Fruit fly (Drosophila melanogaster) whole organism, prepupa: ENCODE data around the gene CG9130.

ENCODE experiments used
- Blimp-1 ChIP-seq: fragments of 200-800 bp; sonication (Bioruptor generic); optimal IDR thresholded peaks from 3 replicates; lab custom pipeline; 2017; ENCODE audit warnings: missing biosample characterization, missing genetic modification characterization, mild to moderate bottlenecking, moderate library complexity, missing genetic modification reagents
- CG10669 ChIP-seq: fragments of 200-800 bp; sonication (Bioruptor generic); optimal IDR thresholded peaks from 3 replicates; lab custom pipeline; 2018; ENCODE audit warnings: missing biosample characterization, mild to moderate bottlenecking, missing genetic modification characterization, moderate library complexity
- CG11762 ChIP-seq: fragments of 200-800 bp; sonication (Bioruptor generic); optimal IDR thresholded peaks from 3 replicates; lab custom pipeline; 2016; ENCODE audit warnings: missing biosample characterization, missing genetic modification characterization; ENCODE audit not compliant: insufficient read depth
- CG11902 ChIP-seq: fragments of 200-800 bp; sonication (Bioruptor generic); optimal IDR thresholded peaks from 3 replicates; lab custom pipeline; 2016; ENCODE audit warnings: missing biosample characterization, missing genetic modification characterization
- CG1621 ChIP-seq: fragments of 200-800 bp; sonication (Bioruptor generic); optimal IDR thresholded peaks from 3 replicates; lab custom pipeline; 2018; ENCODE audit warnings: missing biosample characterization, mild to moderate bottlenecking, missing genetic modification characterization
- CG3032 ChIP-seq: fragments of 200-800 bp; optimal IDR thresholded peaks from 2 replicates; lab custom pipeline; 2019; ENCODE audit warnings: missing biosample characterization, mild to moderate bottlenecking, missing genetic modification characterization, moderate library complexity
- CG32006 ChIP-seq: fragments of 200-800 bp; sonication (Bioruptor generic); optimal IDR thresholded peaks from 3 replicates; lab custom pipeline; 2017; ENCODE audit warnings: missing biosample characterization, mild to moderate bottlenecking, missing genetic modification characterization
- CG34406 ChIP-seq: fragments of 200-800 bp; sonication (Bioruptor generic); optimal IDR thresholded peaks from 3 replicates; lab custom pipeline; 2016; ENCODE audit warnings: missing biosample characterization, missing genetic modification characterization
- CG3919 ChIP-seq: fragments of 200-800 bp; sonication (Bioruptor generic); optimal IDR thresholded peaks from 3 replicates; lab custom pipeline; 2016; ENCODE audit warnings: missing biosample characterization, missing genetic modification characterization
- CG4318 ChIP-seq: fragments of 200-800 bp; sonication (Bioruptor generic); optimal IDR thresholded peaks from 3 replicates; lab custom pipeline; 2017; ENCODE audit warnings: missing biosample characterization, mild to moderate bottlenecking, missing genetic modification characterization
- CG6276 ChIP-seq: fragments of 200-800 bp; sonication (Bioruptor generic); optimal IDR thresholded peaks from 2 replicates; lab custom pipeline; 2017; ENCODE audit warnings: missing biosample characterization, mild to moderate bottlenecking, missing genetic modification characterization
- CG6792 ChIP-seq: fragments of 200-800 bp; sonication (Bioruptor generic); optimal IDR thresholded peaks from 3 replicates; lab custom pipeline; 2016; ENCODE audit warnings: missing biosample characterization, missing genetic modification characterization
- CG6808 ChIP-seq: fragments of 200-800 bp; sonication (Bioruptor generic); optimal IDR thresholded peaks from 3 replicates; lab custom pipeline; 2017; ENCODE audit warnings: missing biosample characterization, missing genetic modification characterization, mild to moderate bottlenecking, moderate library complexity, missing genetic modification reagents
- CG6854 ChIP-seq: fragments of 200-800 bp; sonication (Bioruptor generic); optimal IDR thresholded peaks from 2 replicates; lab custom pipeline; 2017; ENCODE audit warnings: missing biosample characterization, mild to moderate bottlenecking, missing genetic modification characterization
- CG7368 ChIP-seq: fragments of 200-800 bp; sonication (Bioruptor generic); optimal IDR thresholded peaks from 3 replicates; lab custom pipeline; 2016; ENCODE audit warnings: missing biosample characterization, missing genetic modification characterization
- CG8119 ChIP-seq: fragments of 200-800 bp; sonication (Bioruptor generic); IDR thresholded peaks from 3 replicates; pipeline ENCODE4 v1.3.6; 2022; ENCODE audit warnings: missing biosample characterization, missing genetic modification characterization
- CG8632 ChIP-seq: fragments of 200-800 bp; sonication (Bioruptor generic); optimal IDR thresholded peaks from 3 replicates; lab custom pipeline; 2016; ENCODE audit warnings: missing biosample characterization, missing genetic modification characterization
- CG9139 ChIP-seq: fragments of 200-800 bp; sonication (Bioruptor generic); optimal IDR thresholded peaks from 3 replicates; lab custom pipeline; 2017; ENCODE audit warnings: missing biosample characterization, mild to moderate bottlenecking, missing genetic modification characterization
- Eip75B ChIP-seq: fragments of 200-800 bp; sonication (Bioruptor generic); optimal IDR thresholded peaks from 3 replicates; lab custom pipeline; 2016; ENCODE audit warnings: missing biosample characterization, missing genetic modification characterization
- Eip78C ChIP-seq: fragments of 200-800 bp; sonication (Bioruptor generic); peaks from one replicate; lab custom pipeline; 2016; ENCODE audit warnings: missing biosample characterization, missing genetic modification characterization
- Eip93F ChIP-seq: fragments of 200-800 bp; sonication (Bioruptor generic); optimal IDR thresholded peaks from 2 replicates; lab custom pipeline; 2016; ENCODE audit warnings: missing biosample characterization, mild to moderate bottlenecking, missing genetic modification characterization
- Ets96B ChIP-seq: fragments of 200-800 bp; optimal IDR thresholded peaks from 2 replicates; lab custom pipeline; 2019; ENCODE audit warnings: missing biosample characterization, mild to moderate bottlenecking, missing genetic modification characterization, moderate library complexity
- Gug ChIP-seq: fragments of 200-800 bp; sonication (Bioruptor generic); IDR thresholded peaks from 2 replicates; pipeline ENCODE4 v1.3.6; 2022; ENCODE audit warnings: missing biosample characterization, missing genetic modification characterization
- Hr4 ChIP-seq: fragments of 200-800 bp; sonication (Bioruptor generic); optimal IDR thresholded peaks from 3 replicates; lab custom pipeline; 2016; ENCODE audit warnings: missing biosample characterization, missing genetic modification characterization
- Lpt ChIP-seq: fragments of 200-800 bp; sonication (Bioruptor generic); optimal IDR thresholded peaks from 3 replicates; lab custom pipeline; 2016; ENCODE audit warnings: missing biosample characterization, missing genetic modification characterization
- OdsH ChIP-seq: fragments of 200-800 bp; sonication (Bioruptor generic); optimal IDR thresholded peaks from 3 replicates; lab custom pipeline; 2016; ENCODE audit warnings: missing biosample characterization, missing genetic modification characterization
- Sox102F ChIP-seq: fragments of 200-800 bp; sonication (Bioruptor generic); optimal IDR thresholded peaks from 2 replicates; lab custom pipeline; 2016; ENCODE audit warnings: missing biosample characterization, mild to moderate bottlenecking, missing genetic modification characterization
- Sox15 ChIP-seq: fragments of 200-800 bp; sonication (Bioruptor generic); optimal IDR thresholded peaks from 3 replicates; lab custom pipeline; 2016; ENCODE audit warnings: missing biosample characterization, missing genetic modification characterization
- achi ChIP-seq: fragments of 200-800 bp; sonication (Bioruptor generic); optimal IDR thresholded peaks from 3 replicates; lab custom pipeline; 2016; ENCODE audit warnings: missing biosample characterization, missing genetic modification characterization
- acj6 ChIP-seq: fragments of 200-800 bp; sonication (Bioruptor generic); optimal IDR thresholded peaks from 3 replicates; lab custom pipeline; 2016; ENCODE audit warnings: missing biosample characterization, missing genetic modification characterization
- dac ChIP-seq: fragments of 200-800 bp; sonication (Bioruptor generic); optimal IDR thresholded peaks from 2 replicates; lab custom pipeline; 2017; ENCODE audit warnings: missing biosample characterization, mild to moderate bottlenecking, missing genetic modification characterization
- eg ChIP-seq: fragments of 200-800 bp; sonication (Bioruptor generic); IDR thresholded peaks from 3 replicates; pipeline ENCODE4 v1.3.6; 2022; ENCODE audit warnings: missing biosample characterization, missing genetic modification characterization
- esn ChIP-seq: fragments of 200-800 bp; sonication (Bioruptor generic); optimal IDR thresholded peaks from 2 replicates; lab custom pipeline; 2016; ENCODE audit warnings: missing biosample characterization, mild to moderate bottlenecking, missing genetic modification characterization, moderate library complexity
- fd85E ChIP-seq: fragments of 200-800 bp; sonication (Bioruptor generic); optimal IDR thresholded peaks from 3 replicates; lab custom pipeline; 2016; ENCODE audit warnings: missing biosample characterization, missing genetic modification characterization
- lz ChIP-seq: fragments of 200-800 bp; sonication (Bioruptor generic); optimal IDR thresholded peaks from 3 replicates; lab custom pipeline; 2016; ENCODE audit warnings: missing biosample characterization, missing genetic modification characterization
- net ChIP-seq: fragments of 200-800 bp; sonication (Bioruptor generic); optimal IDR thresholded peaks from 3 replicates; lab custom pipeline; 2016; ENCODE audit warnings: missing biosample characterization, missing genetic modification characterization
- pdm3 ChIP-seq: fragments of 200-800 bp; sonication (Bioruptor generic); optimal IDR thresholded peaks from 3 replicates; lab custom pipeline; 2016; ENCODE audit warnings: missing biosample characterization, missing genetic modification characterization
- salr ChIP-seq, 2 experiments: fragments of 200-800 bp; sonication (Bioruptor generic); optimal IDR thresholded peaks; 3 replicates each; lab custom pipeline; 2016 to 2018; ENCODE audit warnings: missing biosample characterization in 2 of 2, missing genetic modification characterization in 2 of 2, mild to moderate bottlenecking in 1 of 2
- spab ChIP-seq: fragments of 200-800 bp; sonication (Bioruptor generic); optimal IDR thresholded peaks from 2 replicates; lab custom pipeline; 2017; ENCODE audit warnings: missing biosample characterization, mild to moderate bottlenecking, missing genetic modification characterization, missing genetic modification reagents
- ss ChIP-seq, 2 experiments: fragments of 200-800 bp; sonication (Bioruptor generic); optimal IDR thresholded peaks; 2 replicates in 1 of 2; 3 replicates in 1 of 2; lab custom pipeline; 2017 to 2018; ENCODE audit warnings: mild to moderate bottlenecking in 2 of 2, missing biosample characterization in 2 of 2, missing genetic modification characterization in 2 of 2, moderate library complexity in 1 of 2
- svp ChIP-seq: fragments of 200-800 bp; sonication (Bioruptor generic); peaks from one replicate; lab custom pipeline; 2016; ENCODE audit warnings: missing biosample characterization, missing genetic modification characterization
- vri ChIP-seq: fragments of 200-800 bp; sonication (Bioruptor generic); optimal IDR thresholded peaks from 3 replicates; lab custom pipeline; 2016; ENCODE audit warnings: missing biosample characterization, mild to moderate bottlenecking, missing genetic modification characterization

CG9130 gene

DNA sequence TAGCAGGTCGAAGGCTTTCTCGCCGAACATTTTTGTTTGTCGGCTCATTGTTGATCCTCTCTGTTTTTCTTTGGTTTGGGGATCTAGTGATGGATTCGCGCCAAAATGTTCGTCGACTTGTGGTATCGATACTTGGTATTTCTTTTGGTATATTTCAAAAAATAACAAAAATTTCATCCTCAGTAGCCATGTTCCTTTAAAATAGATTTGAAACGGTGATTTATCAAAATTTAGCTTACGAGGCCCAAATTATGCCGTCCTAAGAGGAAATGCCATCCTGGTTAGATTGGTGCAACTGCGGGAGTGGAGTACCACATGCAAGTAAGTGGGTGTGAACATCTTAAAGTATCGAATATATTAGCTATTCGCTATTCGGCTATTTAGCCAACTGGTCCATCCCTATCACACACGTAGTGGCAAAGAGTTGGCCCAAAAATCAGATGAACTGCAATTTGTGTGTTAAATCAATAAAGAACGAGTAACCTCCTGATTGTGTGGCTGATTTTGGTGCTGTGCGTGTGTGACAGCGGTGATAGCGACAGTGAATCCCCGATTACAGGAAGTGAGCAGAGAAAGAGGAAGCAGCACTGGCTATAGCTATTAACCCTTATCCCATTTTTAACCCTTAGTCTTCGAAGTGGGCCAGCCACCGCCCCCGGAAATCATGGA lies 4.1 kb upstream of the CG9130 start, which contains the start of the genes Psf1 and Sac1 (continued):
- TF ChIP-seq Hr4 (GFP tag; lab: Kevin White, UChicago) (no peak), Blimp-1 (GFP tag; lab: Kevin White, UChicago) (no peak), ss (GFP tag; optimal IDR thresholded peaks at IDR 0.05; lab: Kevin White, UChicago) (no peak), Eip75B (GFP tag; lab: Kevin White, UChicago) (no peak), Eip93F (GFP tag; lab: Kevin White, UChicago) (no peak), fd85E (no peak), CG6792 (GFP tag; lab: Kevin White, UChicago) (no peak), CG11902 (GFP tag; lab: Kevin White, UChicago) (peak; percentile 32)

dm6 chr3L:1250396-1250795 lies 1.4 kb upstream of the CG9130 start, which contains the start of gene Bfc:
Gene Bfc (plus strand): TSS chr3L:1250696.
- TF ChIP-seq achi (GFP tag; lab: Kevin White, UChicago), result no peak
- TF ChIP-seq dac (GFP tag; lab: Kevin White, UChicago), result no peak
- TF ChIP-seq ss (GFP tag; optimal IDR thresholded peaks at IDR 0.05; lab: Kevin White, UChicago), result no peak
- TF ChIP-seq vri (GFP tag; lab: Kevin White, UChicago), result no peak
- no peak for TF ChIP-seq lz (GFP tag; lab: Kevin White, UChicago)
- no peak for TF ChIP-seq Lpt (GFP tag; lab: Kevin White, UChicago)
- no peak for TF ChIP-seq CG8632 (GFP tag; lab: Kevin White, UChicago)
- no peak for TF ChIP-seq fd85E
- no peak for TF ChIP-seq Gug (GFP tag; lab: Robert Waterston, UW)
- TF ChIP-seq OdsH (GFP tag; lab: Kevin White, UChicago), result no peak
- TF ChIP-seq eg (GFP tag; lab: Robert Waterston, UW), result no peak
- TF ChIP-seq CG4318 (GFP tag; lab: Kevin White, UChicago), result no peak
- TF ChIP-seq Eip78C, result no peak
- no peak for TF ChIP-seq CG32006 (GFP tag; lab: Kevin White, UChicago)

- TF ChIP-seq salr (GFP tag; optimal IDR thresholded peaks at IDR 0.05; lab: Kevin White, UChicago), result no peak
- TF ChIP-seq CG34406 (GFP tag; lab: Kevin White, UChicago), result no peak
- TF ChIP-seq svp, result no peak
- TF ChIP-seq ss (GFP tag; optimal IDR thresholded peaks at IDR 0.05; lab: Kevin White, UChicago), result peak in 1 of 2 experiments; percentile 28
- TF ChIP-seq CG4318 (GFP tag; lab: Kevin White, UChicago), result no peak
- TF ChIP-seq Sox15 (GFP tag; lab: Kevin White, UChicago), result no peak
- TF ChIP-seq esn (GFP tag; lab: Kevin White, UChicago), result no peak
- peak; percentile 16 for TF ChIP-seq net (GFP tag; lab: Kevin White, UChicago)
- TF ChIP-seq Sox102F (GFP tag; lab: Kevin White, UChicago), result peak; percentile 34
- no peak for TF ChIP-seq pdm3 (GFP tag; lab: Kevin White, UChicago)
- TF ChIP-seq spab (GFP tag; lab: Kevin White, UChicago), result no peak
- no peak for TF ChIP-seq Eip93F (GFP tag; lab: Kevin White, UChicago)
- TF ChIP-seq achi (GFP tag; lab: Kevin White, UChicago), result peak; percentile 13
- no peak for TF ChIP-seq CG3032 (tag; lab: Kevin White, UChicago)
- no peak for TF ChIP-seq CG6808 (GFP tag; lab: Kevin White, UChicago)
- TF ChIP-seq CG11762 (GFP tag; lab: Kevin White, UChicago), result no peak
- no peak for TF ChIP-seq fd85E
- TF ChIP-seq Ets96B (tag; lab: Kevin White, UChicago), result no peak
- TF ChIP-seq CG3919, result peak; percentile 23
- TF ChIP-seq vri (GFP tag; lab: Kevin White, UChicago), result peak; percentile 72
- TF ChIP-seq CG6792 (GFP tag; lab: Kevin White, UChicago), result peak; percentile 4
- no peak for TF ChIP-seq CG9139 (GFP tag; lab: Kevin White, UChicago)
- TF ChIP-seq CG8632 (GFP tag; lab: Kevin White, UChicago), result no peak
- TF ChIP-seq CG10669 (GFP tag; lab: Kevin White, UChicago), result no peak
- no peak for TF ChIP-seq Lpt (GFP tag; lab: Kevin White, UChicago)
- TF ChIP-seq Eip78C, result peak; percentile 72
- TF ChIP-seq CG1621 (tag; lab: Kevin White, UChicago), result peak; percentile 19
- no peak for TF ChIP-seq acj6
- peak; percentile 10 for TF ChIP-seq CG6276 (GFP tag; lab: Kevin White, UChicago)
- TF ChIP-seq eg (GFP tag; lab: Robert Waterston, UW), result peak; percentile 52; the same call in 2 of the 3 replicates
- TF ChIP-seq CG6854, result peak; percentile 64
- TF ChIP-seq CG8119 (GFP tag; lab: Robert Waterston, UW), result peak; percentile 37; the same call in 2 of the 3 replicates
- TF ChIP-seq CG11902 (GFP tag; lab: Kevin White, UChicago), result no peak
- no peak for TF ChIP-seq CG7368
Measured at dm6 chr3L:1256061-1256780, 4.4 kb downstream of the CG9130 start, which contains the start of gene tfc. Gene tfc (plus strand): TSS chr3L:1256449.
